Fruit fly (Drosophila melanogaster): Measurements from ENCODE around the gene CG14369.

CG14369 gene

DNA sequence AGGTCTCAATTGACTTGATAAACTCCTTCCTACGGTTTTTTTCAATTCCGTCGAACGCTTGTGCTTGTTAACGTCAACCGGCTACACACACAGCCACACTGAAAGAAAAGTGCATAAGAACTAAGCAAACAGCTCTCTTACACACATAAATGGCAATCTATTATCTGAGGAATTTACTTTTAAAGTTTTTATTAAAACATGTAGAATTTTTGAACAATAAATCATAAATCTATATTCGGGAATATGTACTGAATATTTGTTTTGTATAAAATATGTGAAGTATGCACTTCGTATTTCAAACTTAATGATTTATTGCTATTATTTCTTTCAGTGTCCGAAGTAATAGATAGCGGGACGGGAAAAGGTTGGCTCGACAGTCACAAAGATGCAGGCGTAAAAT, 42.9 kb downstream of the CG14369 start (continued):
- TF ChIP-seq az2 (GFP tag; optimal IDR thresholded peaks at IDR 0.05), result peak; percentile 55
- no peak for TF ChIP-seq CG8290 (GFP tag; optimal IDR thresholded peaks at IDR 0.05)
- TF ChIP-seq CG8290 (tag; optimal IDR thresholded peaks at IDR 0.05), result no peak
- TF ChIP-seq CG2712 (tag; optimal IDR thresholded peaks at IDR 0.05), result peak; percentile 60
- TF ChIP-seq Doc2 (GFP tag; IDR thresholded peaks at IDR 0.05), result no peak
- TF ChIP-seq CG17328 (GFP tag; IDR thresholded peaks at IDR 0.05), result peak; percentile 39; the same call in 1 of the 2 replicates
- peak; percentile 33 for TF ChIP-seq jing (GFP tag; optimal IDR thresholded peaks at IDR 0.05)
- TF ChIP-seq CG17359 (tag; optimal IDR thresholded peaks at IDR 0.05), result peak; percentile 65
- TF ChIP-seq CG12155 (GFP tag; optimal IDR thresholded peaks at IDR 0.05), result no peak
- TF ChIP-seq emc (GFP tag; optimal IDR thresholded peaks at IDR 0.05), result no peak
- no peak for TF ChIP-seq TFAM (GFP tag; optimal IDR thresholded peaks at IDR 0.05)
- peak; percentile 54 for TF ChIP-seq grau (tag; optimal IDR thresholded peaks at IDR 0.05)
- TF ChIP-seq CG10209 (GFP tag; optimal IDR thresholded peaks at IDR 0.05), result peak; percentile 22
- TF ChIP-seq lov (optimal IDR thresholded peaks at IDR 0.05), result no peak
- TF ChIP-seq lov (GFP tag; IDR thresholded peaks at IDR 0.05), result no peak
- peak; percentile 26 for TF ChIP-seq ewg (GFP tag; optimal IDR thresholded peaks at IDR 0.05)
- peak; percentile 58 for TF ChIP-seq CG18262 (tag; optimal IDR thresholded peaks at IDR 0.05)
- TF ChIP-seq eve (GFP tag; optimal IDR thresholded peaks at IDR 0.05), result peak in 1 of 2 experiments; percentile 72
- peak; percentile 19 for TF ChIP-seq dmrt11E (tag; optimal IDR thresholded peaks at IDR 0.05)
- TF ChIP-seq fd102C (GFP tag; optimal IDR thresholded peaks at IDR 0.05), result no peak
- TF ChIP-seq dysf (GFP tag; IDR thresholded peaks at IDR 0.05), result 0 out of 3 replicates have a peak, but pooled peaks have one; percentile 17
- TF ChIP-seq Eip74EF (GFP tag; optimal IDR thresholded peaks at IDR 0.05), result peak in 1 of 2 experiments; percentile 47
- no peak for TF ChIP-seq shn (GFP tag; optimal IDR thresholded peaks at IDR 0.05)
- peak in 1 of 2 experiments; percentile 71 for TF ChIP-seq bsh (GFP tag; optimal IDR thresholded peaks at IDR 0.05)
- TF ChIP-seq tin (GFP tag; optimal IDR thresholded peaks at IDR 0.05), result peak; percentile 4
- TF ChIP-seq Hr51 (GFP tag; optimal IDR thresholded peaks at IDR 0.05), result peak in 1 of 2 experiments; percentile 72
- TF ChIP-seq lilli (GFP tag; optimal IDR thresholded peaks at IDR 0.05), result no peak
- TF ChIP-seq Hr3 (GFP tag; optimal IDR thresholded peaks at IDR 0.05), result peak; percentile 35
- TF ChIP-seq gsb-n (tag; optimal IDR thresholded peaks at IDR 0.05), result peak; percentile 20
- peak; percentile 33 for TF ChIP-seq trem (tag; optimal IDR thresholded peaks at IDR 0.05)
- TF ChIP-seq vvl (GFP tag; IDR thresholded peaks at IDR 0.05), result 0 out of 2 replicates have a peak, but pooled peaks have one; percentile 13
- no peak for TF ChIP-seq Neu2 (GFP tag; optimal IDR thresholded peaks at IDR 0.05; ENCODE audit: borderline replicate concordance)
- TF ChIP-seq CG7987 (GFP tag; optimal IDR thresholded peaks at IDR 0.05), result no peak
- TF ChIP-seq chn (GFP tag; optimal IDR thresholded peaks at IDR 0.05), result peak; percentile 3
- TF ChIP-seq Camta (GFP tag; optimal IDR thresholded peaks at IDR 0.05), result peak; percentile 32
- peak; percentile 75 for TF ChIP-seq CG11504 (tag; optimal IDR thresholded peaks at IDR 0.05)
- TF ChIP-seq sqz (GFP tag; optimal IDR thresholded peaks at IDR 0.05), result peak; percentile 40
- no peak for TF ChIP-seq B-H2 (GFP tag; optimal IDR thresholded peaks at IDR 0.05)
- TF ChIP-seq D (optimal IDR thresholded peaks at IDR 0.05), result no peak
- TF ChIP-seq D (GFP tag; optimal IDR thresholded peaks at IDR 0.05), result peak; percentile 47
- peak; percentile 77 for TF ChIP-seq Sox102F (GFP tag; optimal IDR thresholded peaks at IDR 0.05)
- TF ChIP-seq CG12391 (tag; optimal IDR thresholded peaks at IDR 0.05), result peak; percentile 59
- TF ChIP-seq unpg (GFP tag; optimal IDR thresholded peaks at IDR 0.05), result peak; percentile 63
- peak; percentile 11; the same call in 1 of the 2 replicates for TF ChIP-seq H2.0 (GFP tag; IDR thresholded peaks at IDR 0.05)
- no peak for TF ChIP-seq Optix (GFP tag; IDR thresholded peaks at IDR 0.05)
- TF ChIP-seq dpn (GFP tag; optimal IDR thresholded peaks at IDR 0.05), result peak; percentile 9 to 25
- TF ChIP-seq lola (GFP tag; optimal IDR thresholded peaks at IDR 0.05), result peak in 1 of 3 experiments; percentile 51
- TF ChIP-seq CG6254 (GFP tag; optimal IDR thresholded peaks at IDR 0.05), result peak; percentile 11
- no peak for TF ChIP-seq HLH54F (GFP tag; optimal IDR thresholded peaks at IDR 0.05)
- TF ChIP-seq CG5180 (GFP tag; optimal IDR thresholded peaks at IDR 0.05), result peak; percentile 39

Measured in whole organism, embryonic.